Fruit fly (Drosophila melanogaster) whole organism, wandering third instar larva: Measurements from ENCODE around the gene sra.

ENCODE experiments used
- GATAd ChIP-seq: sonication (Bioruptor generic); optimal IDR thresholded peaks from 2 replicates; lab custom pipeline; 2016; ENCODE audit warnings: missing biosample characterization, missing genetic modification characterization
- Myc ChIP-seq: fragments of >200 bp; optimal IDR thresholded peaks from 2 replicates; lab custom pipeline; 2017
- N ChIP-seq: fragments of >200 bp; optimal IDR thresholded peaks from 2 replicates; lab custom pipeline; 2018; ENCODE audit warnings: missing biosample characterization, missing external identifiers, missing genetic modification characterization
- Sp1 ChIP-seq: fragments of 200-800 bp; sonication (Bioruptor generic); optimal IDR thresholded peaks from 3 replicates; lab custom pipeline; 2019; ENCODE audit warnings: missing biosample characterization, mild to moderate bottlenecking, missing genetic modification characterization, moderate library complexity
- lola ChIP-seq: fragments of >200 bp; optimal IDR thresholded peaks from 2 replicates; lab custom pipeline; 2017; ENCODE audit warnings: missing biosample characterization, missing genetic modification characterization
- pan ChIP-seq: fragments of >200 bp; optimal IDR thresholded peaks from 2 replicates; lab custom pipeline; 2017
- psq ChIP-seq: fragments of 200-800 bp; sonication (Bioruptor generic); optimal IDR thresholded peaks from 3 replicates; lab custom pipeline; 2017; ENCODE audit warnings: missing biosample characterization, mild to moderate bottlenecking, missing genetic modification characterization, moderate library complexity
- usp ChIP-seq: fragments of >200 bp; optimal IDR thresholded peaks from 2 replicates; lab custom pipeline; 2017; ENCODE audit warnings: missing biosample characterization, missing genetic modification characterization

dm6 chr3R:16209714-16210553 lies 23.1 kb downstream of the sra start:
- TF ChIP-seq usp, result no peak
- no peak for TF ChIP-seq GATAd
- TF ChIP-seq pan (lab: Kevin White, UChicago), result no peak
- TF ChIP-seq psq (GFP tag; lab: Kevin White, UChicago), result peak; percentile 90
- no peak for TF ChIP-seq N (GFP tag; lab: Kevin White, UChicago)
- peak; percentile 91 for TF ChIP-seq Sp1 (GFP tag; lab: Kevin White, UChicago)
- TF ChIP-seq Myc (lab: Kevin White, UChicago), result no peak
- no peak for TF ChIP-seq lola (GFP tag; lab: Kevin White, UChicago)
